Worm (Caenorhabditis elegans) whole organism, L2 larva: Measurements from ENCODE around the gene K10C2.14.
A peak's percentile ranks its signal among the peaks of the same experiment; 100 is the strongest.

Experiments
- F13H6.1 ChIP-seq: sonication (generic microtip); optimal IDR thresholded peaks from 2 replicates; lab custom pipeline; 2016; ENCODE audit warnings: missing genetic modification characterization, missing compliant biosample characterization
- R02D3.7 ChIP-seq: fragments of 150-350 bp; optimal IDR thresholded peaks from 2 replicates; lab custom pipeline; 2014; ENCODE audit warnings: missing biosample characterization, missing genetic modification characterization
- Y55F3AM.14 ChIP-seq: fragments of 200-800 bp; sonication (Bioruptor generic); optimal IDR thresholded peaks from 2 replicates; lab custom pipeline; 2018; ENCODE audit warnings: mild to moderate bottlenecking, missing genetic modification characterization, missing compliant biosample characterization
- ZK546.5 ChIP-seq: sonication (generic microtip); optimal IDR thresholded peaks from 2 replicates; lab custom pipeline; 2017; ENCODE audit warnings: missing biosample characterization, missing genetic modification characterization
- ama-1 ChIP-seq: fragments of 150-350 bp; optimal IDR thresholded peaks from 2 replicates; lab custom pipeline; 2018; ENCODE audit warnings: inconsistent platforms
- blmp-1 ChIP-seq: sonication (generic microtip); optimal IDR thresholded peaks from 2 replicates; lab custom pipeline; 2017; ENCODE audit warnings: missing genetic modification characterization, mild to moderate bottlenecking, missing compliant biosample characterization, antibody characterized with exemption, moderate library complexity; ENCODE audit not compliant: insufficient read depth
- ceh-16 ChIP-seq: fragments of 150-350 bp; optimal IDR thresholded peaks from 2 replicates; lab custom pipeline; 2014; ENCODE audit warnings: missing biosample characterization, missing genetic modification characterization
- ceh-82 ChIP-seq: fragments of 150-350 bp; optimal IDR thresholded peaks from 2 replicates; lab custom pipeline; 2014; ENCODE audit warnings: missing biosample characterization, missing genetic modification characterization
- crh-2 ChIP-seq: sonication (generic microtip); optimal IDR thresholded peaks from 2 replicates; lab custom pipeline; 2017; ENCODE audit warnings: missing biosample characterization, missing genetic modification characterization
- dmd-4 ChIP-seq: sonication (generic microtip); optimal IDR thresholded peaks from 2 replicates; lab custom pipeline; 2017; ENCODE audit warnings: missing biosample characterization, missing genetic modification characterization
- egl-27 ChIP-seq: sonication (generic microtip); optimal IDR thresholded peaks from 3 replicates; lab custom pipeline; 2017; ENCODE audit warnings: missing biosample characterization, missing genetic modification reagents, missing genetic modification characterization
- elt-1 ChIP-seq: fragments of 150-350 bp; optimal IDR thresholded peaks from 2 replicates; lab custom pipeline; 2014; ENCODE audit warnings: missing biosample characterization, missing genetic modification characterization
- elt-3 ChIP-seq: sonication (generic microtip); optimal IDR thresholded peaks from 2 replicates; lab custom pipeline; 2017; ENCODE audit warnings: missing biosample characterization, missing genetic modification characterization
- fos-1 ChIP-seq: fragments of 150-350 bp; optimal IDR thresholded peaks from 2 replicates; lab custom pipeline; 2014; ENCODE audit warnings: missing biosample characterization, missing genetic modification characterization
- gmeb-1 ChIP-seq: fragments of 150-350 bp; optimal IDR thresholded peaks from 2 replicates; lab custom pipeline; 2014; ENCODE audit warnings: missing biosample characterization, missing genetic modification characterization
- lin-11 ChIP-seq: fragments of 150-350 bp; sonication (generic microtip); optimal IDR thresholded peaks from 2 replicates; lab custom pipeline; 2014; ENCODE audit warnings: missing biosample characterization, missing genetic modification characterization, inconsistent platforms, mixed read lengths
- lin-13 ChIP-seq: fragments of 150-350 bp; optimal IDR thresholded peaks from 2 replicates; lab custom pipeline; 2014; ENCODE audit warnings: missing biosample characterization, missing genetic modification reagents, missing genetic modification characterization
- lsy-2 ChIP-seq, 2 experiments: fragments of 150-350 bp in 1 of 2; sonication (generic microtip) in 1 of 2; optimal IDR thresholded peaks; 2 replicates each; lab custom pipeline; 2014 to 2017; ENCODE audit warnings: missing biosample characterization in 2 of 2, missing genetic modification characterization in 2 of 2
- mdl-1 ChIP-seq, 2 experiments: fragments of 150-350 bp in 1 of 2; sonication (generic microtip) in 1 of 2; optimal IDR thresholded peaks; 2 replicates each; lab custom pipeline; 2017; ENCODE audit warnings: missing biosample characterization in 2 of 2, missing genetic modification characterization in 2 of 2
- nhr-10 ChIP-seq: sonication (generic microtip); optimal IDR thresholded peaks from 2 replicates; lab custom pipeline; 2017; ENCODE audit warnings: missing biosample characterization, missing genetic modification characterization
- nhr-11 ChIP-seq: fragments of 150-350 bp; optimal IDR thresholded peaks from 2 replicates; lab custom pipeline; 2014; ENCODE audit warnings: missing biosample characterization, missing genetic modification characterization
- nhr-12 ChIP-seq: fragments of 150-350 bp; optimal IDR thresholded peaks from 2 replicates; lab custom pipeline; 2014; ENCODE audit warnings: missing biosample characterization, missing genetic modification characterization
- nhr-129 ChIP-seq: fragments of 150-350 bp; optimal IDR thresholded peaks from 2 replicates; lab custom pipeline; 2014; ENCODE audit warnings: missing biosample characterization, missing genetic modification characterization
- nhr-21 ChIP-seq: fragments of 150-350 bp; optimal IDR thresholded peaks from 2 replicates; lab custom pipeline; 2014; ENCODE audit warnings: missing biosample characterization, missing genetic modification characterization
- nhr-23 ChIP-seq: fragments of 150-350 bp; optimal IDR thresholded peaks from 2 replicates; lab custom pipeline; 2014; ENCODE audit warnings: missing biosample characterization, missing genetic modification reagents, missing genetic modification characterization
- nhr-77 ChIP-seq: fragments of 150-350 bp; optimal IDR thresholded peaks from 2 replicates; lab custom pipeline; 2014; ENCODE audit warnings: missing biosample characterization, missing genetic modification characterization
- peb-1 ChIP-seq: fragments of 150-350 bp; optimal IDR thresholded peaks from 2 replicates; lab custom pipeline; 2014; ENCODE audit warnings: missing biosample characterization, missing genetic modification characterization
- skn-1 ChIP-seq: sonication (generic microtip); optimal IDR thresholded peaks from 2 replicates; lab custom pipeline; 2017; ENCODE audit warnings: missing biosample characterization, missing genetic modification characterization
- sma-9 ChIP-seq, 2 experiments: fragments of 150-350 bp in 1 of 2; sonication (generic microtip) in 1 of 2; optimal IDR thresholded peaks; 2 replicates each; lab custom pipeline; 2014 to 2016; ENCODE audit warnings: missing genetic modification characterization in 2 of 2, mild to moderate bottlenecking in 1 of 2, missing biosample characterization in 1 of 2, missing compliant biosample characterization in 1 of 2, missing genetic modification reagents in 1 of 2, moderate library complexity in 1 of 2
- snpc-4 ChIP-seq: fragments of 150-350 bp; optimal IDR thresholded peaks from 2 replicates; lab custom pipeline; 2014; ENCODE audit warnings: missing biosample characterization, missing genetic modification characterization
- unc-39 ChIP-seq: fragments of 150-350 bp; optimal IDR thresholded peaks from 2 replicates; lab custom pipeline; 2014; ENCODE audit warnings: missing biosample characterization, missing genetic modification characterization
- unc-55 ChIP-seq: fragments of 150-350 bp; sonication (generic microtip); optimal IDR thresholded peaks from 3 replicates; lab custom pipeline; 2014; ENCODE audit warnings: missing biosample characterization, missing genetic modification reagents, missing genetic modification characterization
- unc-62 ChIP-seq: fragments of 150-350 bp; optimal IDR thresholded peaks from 2 replicates; lab custom pipeline; 2014; ENCODE audit warnings: missing biosample characterization, missing genetic modification reagents, missing genetic modification characterization
- ztf-1 ChIP-seq: fragments of 200-800 bp; sonication (Bioruptor generic); conservative IDR thresholded peaks from 2 replicates; pipeline ENCODE4 v1.3.6; 2022; ENCODE audit warnings: missing genetic modification characterization, missing compliant biosample characterization

The K10C2.14 gene

DNA sequence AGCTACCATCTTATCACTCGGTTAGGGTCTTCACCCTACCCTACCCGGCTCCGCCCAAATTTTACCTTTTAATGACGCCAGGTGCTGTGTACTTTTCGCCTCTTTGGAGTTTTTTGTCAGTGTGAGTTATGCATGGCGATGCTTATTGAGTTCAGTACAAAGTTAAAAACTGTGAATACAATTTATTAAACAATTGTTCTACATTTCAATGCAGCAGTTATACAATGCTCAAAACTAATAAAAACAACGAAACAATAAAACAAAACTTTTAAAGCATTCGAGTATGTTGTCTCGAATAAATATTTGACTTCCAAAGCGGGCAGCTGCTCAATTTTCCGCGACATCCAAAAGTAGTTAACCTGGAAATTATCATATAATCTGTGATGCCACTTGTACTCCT is 9.9 kb downstream of the K10C2.14 start, which contains the start of gene ctsa-2:
Gene ctsa-2 (minus strand): TSS at position 101 of the 400 bp plus-strand sequence.
- TF ChIP-seq lin-11 = no peak
- no peak for TF ChIP-seq F13H6.1 (tag; lab: Kevin White, UChicago)
- no peak for TF ChIP-seq nhr-11 (tag; lab: Kevin White, UChicago)
- TF ChIP-seq fos-1 (tag; lab: Kevin White, UChicago) = peak; percentile 7
- TF ChIP-seq nhr-12 (tag; lab: Kevin White, UChicago) = no peak
- TF ChIP-seq sma-9 (GFP tag; optimal IDR thresholded peaks at IDR 0.05; lab: Kevin White, UChicago) = no peak
- no peak for TF ChIP-seq sma-9 (tag; optimal IDR thresholded peaks at IDR 0.05; lab: Kevin White, UChicago)
- TF ChIP-seq ceh-16 (tag; lab: Kevin White, UChicago) = no peak
- no peak for TF ChIP-seq egl-27 (tag; lab: Kevin White, UChicago)
- TF ChIP-seq nhr-129 (tag; lab: Kevin White, UChicago) = no peak

DNA sequence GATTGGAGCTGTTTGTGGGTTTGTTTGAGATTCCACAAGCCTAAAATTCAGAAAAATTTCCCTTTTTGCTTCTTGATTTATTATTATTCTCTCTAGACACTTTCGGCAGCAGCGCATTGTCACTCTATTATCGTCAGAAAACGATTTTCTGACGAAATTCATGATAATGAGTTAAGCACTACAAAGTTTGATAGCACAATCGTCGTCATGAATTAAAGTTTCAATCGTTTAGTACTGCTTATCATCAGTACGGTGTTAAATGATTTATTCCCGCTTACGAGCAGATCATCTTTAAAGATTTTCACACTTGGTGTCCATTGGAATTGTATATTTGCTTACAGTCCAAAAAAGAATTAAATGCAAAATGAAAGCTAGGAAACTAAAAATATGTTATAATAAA is 10.8 kb downstream of the K10C2.14 start:
- TF ChIP-seq nhr-129 (tag; lab: Kevin White, UChicago) (no peak), dmd-4 (no peak), fos-1 (tag; lab: Kevin White, UChicago) (peak; percentile 62), ceh-82 (tag; lab: Kevin White, UChicago) (no peak), snpc-4 (tag; lab: Kevin White, UChicago) (no peak), sma-9 (GFP tag; optimal IDR thresholded peaks at IDR 0.05; lab: Kevin White, UChicago) (peak; percentile 17), sma-9 (tag; optimal IDR thresholded peaks at IDR 0.05; lab: Kevin White, UChicago) (no peak), ceh-16 (tag; lab: Kevin White, UChicago) (no peak)

DNA sequence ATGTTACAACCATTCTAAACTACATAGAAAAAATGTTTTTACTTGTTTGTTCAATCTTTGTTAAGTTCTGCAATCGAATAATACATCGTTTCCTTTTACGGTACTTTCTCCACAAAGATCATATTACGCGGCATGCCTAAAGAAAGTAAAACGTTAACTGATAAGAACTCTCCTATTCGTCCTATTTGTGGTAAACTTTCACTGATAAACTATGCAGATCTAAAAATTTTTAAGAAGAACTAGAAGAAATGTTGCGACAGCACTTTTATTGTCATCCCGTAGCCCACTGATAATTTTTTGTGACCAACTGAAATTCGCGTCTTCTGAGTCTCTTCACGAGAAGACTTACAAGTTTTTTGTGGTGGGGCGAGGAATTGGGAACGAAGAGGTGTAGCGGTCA is 13.2 kb downstream of the K10C2.14 start:
- no peak for TF ChIP-seq lsy-2 (tag; optimal IDR thresholded peaks at IDR 0.05; lab: Kevin White, UChicago)
- TF ChIP-seq skn-1 (tag; lab: Kevin White, UChicago) = no peak
- TF ChIP-seq sma-9 (GFP tag; optimal IDR thresholded peaks at IDR 0.05; lab: Kevin White, UChicago) = peak; percentile 55
- no peak for TF ChIP-seq sma-9 (tag; optimal IDR thresholded peaks at IDR 0.05; lab: Kevin White, UChicago)
- no peak for TF ChIP-seq R02D3.7 (tag; lab: Kevin White, UChicago)
- peak; percentile 49 for TF ChIP-seq crh-2 (tag; lab: Kevin White, UChicago)
- TF ChIP-seq dmd-4 = no peak
- peak; percentile 77 for TF ChIP-seq fos-1 (tag; lab: Kevin White, UChicago)
- TF ChIP-seq blmp-1 (tag; lab: Kevin White, UChicago) = no peak
- no peak for TF ChIP-seq lin-13 (GFP tag; lab: Kevin White, UChicago)
- peak; percentile 27 for TF ChIP-seq F13H6.1 (tag; lab: Kevin White, UChicago)
- no peak for TF ChIP-seq peb-1 (tag; lab: Kevin White, UChicago)
- no peak for TF ChIP-seq ztf-1 (GFP tag; lab: Robert Waterston, UW)
- no peak for TF ChIP-seq nhr-10 (tag; lab: Kevin White, UChicago)
- no peak for TF ChIP-seq ZK546.5 (tag; lab: Kevin White, UChicago)
- TF ChIP-seq ceh-16 (tag; lab: Kevin White, UChicago) = no peak
- TF ChIP-seq nhr-129 (tag; lab: Kevin White, UChicago) = peak; percentile 28
- no peak for TF ChIP-seq ama-1 (lab: Kevin White, UChicago)
- no peak for TF ChIP-seq unc-39

DNA sequence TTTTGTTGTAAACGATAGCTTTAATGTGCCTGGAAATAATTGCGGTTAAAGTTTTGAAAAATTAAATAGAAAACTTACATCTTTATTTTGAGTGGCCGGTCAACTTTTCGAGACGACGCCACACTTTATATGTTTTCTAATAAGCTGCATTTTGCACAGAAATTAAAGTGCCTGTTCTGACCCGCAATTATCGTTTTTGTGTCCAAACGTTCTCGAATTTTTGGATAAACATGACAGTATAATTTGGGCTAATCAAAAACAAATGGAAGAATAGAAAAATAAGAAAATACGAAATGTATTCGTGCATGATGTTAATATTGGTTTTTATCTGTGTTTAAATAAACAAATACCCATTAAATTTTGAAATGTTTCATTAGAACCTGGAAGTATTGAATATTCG is 19.7 kb downstream of the K10C2.14 start, which contains the start of gene K10C2.12:
Gene K10C2.12 (minus strand): TSS at position 101 of the 400 bp plus-strand sequence.
- TF ChIP-seq nhr-77 (tag; lab: Kevin White, UChicago) (no peak), ceh-16 (tag; lab: Kevin White, UChicago) (no peak), unc-55 (GFP tag; lab: Kevin White, UChicago) (no peak), nhr-21 (no peak), skn-1 (tag; lab: Kevin White, UChicago) (no peak), elt-1 (tag; lab: Kevin White, UChicago) (no peak), dmd-4 (no peak), unc-39 (no peak), nhr-12 (tag; lab: Kevin White, UChicago) (no peak)
- TF ChIP-seq, all 48 proteins: peak for 0

DNA sequence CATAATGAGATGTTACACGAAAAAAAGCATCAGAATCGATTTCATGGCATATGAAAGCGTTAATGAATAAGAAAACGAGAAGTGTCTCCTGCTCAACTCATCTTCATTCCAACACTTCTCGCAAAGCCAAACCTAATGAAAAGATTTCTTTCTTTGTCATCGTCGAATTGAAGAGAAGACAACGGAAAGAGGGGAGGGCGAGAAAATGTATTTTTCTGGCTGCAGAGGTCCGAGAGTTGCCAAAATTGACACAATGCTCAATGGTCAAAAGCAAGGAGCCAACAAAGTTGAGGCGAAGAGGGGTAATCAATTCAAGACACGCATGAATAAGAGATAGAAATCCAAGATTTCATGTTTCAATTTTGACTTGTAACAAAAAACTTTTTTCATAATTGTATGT is 21.3 kb downstream of the K10C2.14 start:
- TF ChIP-seq nhr-23 (no peak), mdl-1 (tag; optimal IDR thresholded peaks at IDR 0.05; lab: Kevin White, UChicago) (no peak), Y55F3AM.14 (GFP tag; lab: Kevin White, UChicago) (no peak), gmeb-1 (tag; lab: Kevin White, UChicago) (no peak), ceh-16 (tag; lab: Kevin White, UChicago) (no peak), elt-1 (tag; lab: Kevin White, UChicago) (no peak), unc-62 (GFP tag; lab: Kevin White, UChicago) (no peak), elt-3 (no peak)
